Fruit fly (Drosophila melanogaster) whole organism, embryonic: ENCODE results near the gene CG31928.

Experiments used
- BEAF-32 ChIP-seq: fragments of 200-800 bp; sonication (Bioruptor generic); optimal IDR thresholded peaks from 3 replicates; lab custom pipeline; 2017; ENCODE audit warnings: missing biosample characterization, missing genetic modification characterization, mild to moderate bottlenecking, moderate library complexity, missing genetic modification reagents
- Bgb ChIP-seq: fragments of 200-800 bp; sonication (Bioruptor generic); IDR thresholded peaks from 2 replicates; pipeline ENCODE4 v1.3.6; 2022; ENCODE audit warnings: missing biosample characterization, missing genetic modification characterization; ENCODE audit not compliant: partially characterized antibody
- CG11247 ChIP-seq: fragments of 200-800 bp; sonication (Bioruptor generic); IDR thresholded peaks from 2 replicates; pipeline ENCODE4 v1.3.6; 2022; ENCODE audit warnings: missing biosample characterization, missing genetic modification characterization
- CG11456 ChIP-seq: fragments of 200-800 bp; sonication (Bioruptor generic); IDR thresholded peaks from 3 replicates; pipeline ENCODE4 v1.3.6; 2022; ENCODE audit warnings: missing biosample characterization, missing genetic modification characterization
- CG12391 ChIP-seq: fragments of 200-800 bp; sonication (Bioruptor generic); optimal IDR thresholded peaks from 3 replicates; lab custom pipeline; 2018; ENCODE audit warnings: missing biosample characterization, mild to moderate bottlenecking, missing genetic modification characterization, moderate library complexity
- CG14014 ChIP-seq: fragments of 200-800 bp; sonication (Bioruptor generic); IDR thresholded peaks from 2 replicates; pipeline ENCODE4 v1.3.6; 2022; ENCODE audit warnings: missing biosample characterization, missing genetic modification characterization
- CG15269 ChIP-seq: fragments of 200-800 bp; sonication (Bioruptor generic); optimal IDR thresholded peaks from 2 replicates; lab custom pipeline; 2018; ENCODE audit warnings: missing biosample characterization, mild to moderate bottlenecking, missing genetic modification characterization, moderate library complexity
- CG15601 ChIP-seq: fragments of 200-800 bp; sonication (Bioruptor generic); optimal IDR thresholded peaks from 3 replicates; lab custom pipeline; 2019; ENCODE audit warnings: missing biosample characterization, mild to moderate bottlenecking, missing genetic modification characterization, moderate library complexity
- CG1602 ChIP-seq: fragments of 200-800 bp; sonication (Bioruptor generic); optimal IDR thresholded peaks from 3 replicates; lab custom pipeline; 2016; ENCODE audit warnings: missing biosample characterization, missing genetic modification characterization
- CG16813 ChIP-seq: fragments of 200-800 bp; sonication (Bioruptor generic); IDR thresholded peaks from 3 replicates; pipeline ENCODE4 v1.3.6; 2022; ENCODE audit warnings: missing biosample characterization, missing genetic modification characterization; ENCODE audit not compliant: partially characterized antibody
- CG17361 ChIP-seq: fragments of 200-800 bp; sonication (Bioruptor generic); IDR thresholded peaks from 3 replicates; pipeline ENCODE4 v1.3.6; 2022; ENCODE audit warnings: missing biosample characterization, missing genetic modification characterization
- CG17802 ChIP-seq: fragments of 200-800 bp; sonication (Bioruptor generic); optimal IDR thresholded peaks from 2 replicates; lab custom pipeline; 2018; ENCODE audit warnings: missing biosample characterization, mild to moderate bottlenecking, missing genetic modification characterization, moderate library complexity
- CG18599 ChIP-seq: fragments of 200-800 bp; sonication (Bioruptor generic); optimal IDR thresholded peaks from 3 replicates; lab custom pipeline; 2017; ENCODE audit warnings: missing biosample characterization, missing genetic modification characterization, mild to moderate bottlenecking, moderate library complexity, missing genetic modification reagents
- CG2116 ChIP-seq: fragments of 200-800 bp; sonication (Bioruptor generic); optimal IDR thresholded peaks from 3 replicates; lab custom pipeline; 2018; ENCODE audit warnings: missing biosample characterization, mild to moderate bottlenecking, missing genetic modification characterization
- CG30403 ChIP-seq: fragments of 200-800 bp; sonication (Bioruptor generic); optimal IDR thresholded peaks from 3 replicates; lab custom pipeline; 2016; ENCODE audit warnings: missing biosample characterization, missing genetic modification characterization
- CG32532 ChIP-seq: fragments of 200-800 bp; sonication (Bioruptor generic); IDR thresholded peaks from 2 replicates; pipeline ENCODE4 v1.3.6; 2022; ENCODE audit warnings: missing biosample characterization, missing genetic modification characterization
- CG42726 ChIP-seq: fragments of 200-800 bp; sonication (Bioruptor generic); IDR thresholded peaks from 2 replicates; pipeline ENCODE4 v1.3.6; 2022; ENCODE audit warnings: missing biosample characterization, missing genetic modification characterization; ENCODE audit not compliant: partially characterized antibody
- CG8944 ChIP-seq: fragments of 200-800 bp; sonication (Bioruptor generic); optimal IDR thresholded peaks from 3 replicates; lab custom pipeline; 2016; ENCODE audit warnings: missing biosample characterization, missing genetic modification characterization
- CG9817 ChIP-seq: fragments of 200-800 bp; sonication (Bioruptor generic); optimal IDR thresholded peaks from 2 replicates; lab custom pipeline; 2018; ENCODE audit warnings: missing biosample characterization, mild to moderate bottlenecking, missing genetic modification characterization, moderate library complexity
- Dp ChIP-seq: fragments of 200-800 bp; sonication (Bioruptor generic); optimal IDR thresholded peaks from 2 replicates; lab custom pipeline; 2018; ENCODE audit warnings: missing biosample characterization, mild to moderate bottlenecking, missing genetic modification characterization, moderate library complexity
- Ets65A ChIP-seq: fragments of 200-800 bp; sonication (Bioruptor generic); peaks from one replicate; lab custom pipeline; 2016; ENCODE audit warnings: missing biosample characterization, missing genetic modification characterization
- Ets97D ChIP-seq: fragments of 200-800 bp; sonication (Bioruptor generic); optimal IDR thresholded peaks from 3 replicates; lab custom pipeline; 2016; ENCODE audit warnings: missing biosample characterization, missing genetic modification characterization
- Hmr ChIP-seq: fragments of 200-800 bp; sonication (Bioruptor generic); optimal IDR thresholded peaks from 3 replicates; lab custom pipeline; 2017; ENCODE audit warnings: mild to moderate bottlenecking, missing biosample characterization, missing genetic modification reagents, missing genetic modification characterization
- Hr3 ChIP-seq: fragments of 200-800 bp; sonication (Bioruptor generic); optimal IDR thresholded peaks from 3 replicates; lab custom pipeline; 2016; ENCODE audit warnings: missing biosample characterization, missing genetic modification characterization
- Hsf ChIP-seq: fragments of 200-800 bp; sonication (Bioruptor generic); optimal IDR thresholded peaks from 3 replicates; lab custom pipeline; 2016; ENCODE audit warnings: missing biosample characterization, missing genetic modification characterization
- Lhr ChIP-seq: fragments of 200-800 bp; sonication (Bioruptor generic); optimal IDR thresholded peaks from 3 replicates; lab custom pipeline; 2017; ENCODE audit warnings: mild to moderate bottlenecking, missing biosample characterization, missing genetic modification reagents, missing genetic modification characterization
- Max ChIP-seq: fragments of 200-800 bp; sonication (Bioruptor generic); optimal IDR thresholded peaks from 2 replicates; lab custom pipeline; 2016; ENCODE audit warnings: missing biosample characterization, mild to moderate bottlenecking, missing genetic modification characterization
- Nf-YC ChIP-seq: fragments of 200-800 bp; optimal IDR thresholded peaks from 3 replicates; lab custom pipeline; 2019; ENCODE audit warnings: missing biosample characterization, mild to moderate bottlenecking, missing genetic modification characterization, moderate library complexity
- NfI ChIP-seq: fragments of 200-800 bp; sonication (Bioruptor generic); optimal IDR thresholded peaks from 3 replicates; lab custom pipeline; 2018; ENCODE audit warnings: missing biosample characterization, mild to moderate bottlenecking, missing genetic modification characterization, moderate library complexity
- Optix ChIP-seq: fragments of 200-800 bp; sonication (Bioruptor generic); IDR thresholded peaks from 3 replicates; pipeline ENCODE4 v1.3.6; 2022; ENCODE audit warnings: missing biosample characterization, missing genetic modification characterization
- Xbp1 ChIP-seq: fragments of 200-800 bp; sonication (Bioruptor generic); optimal IDR thresholded peaks from 3 replicates; lab custom pipeline; 2016; ENCODE audit warnings: missing biosample characterization, mild to moderate bottlenecking, missing genetic modification characterization
- ac ChIP-seq: fragments of 200-800 bp; sonication (Bioruptor generic); optimal IDR thresholded peaks from 3 replicates; lab custom pipeline; 2017; ENCODE audit warnings: missing biosample characterization, mild to moderate bottlenecking, missing genetic modification characterization
- amos ChIP-seq: fragments of 200-800 bp; sonication (Bioruptor generic); IDR thresholded peaks from 2 replicates; pipeline ENCODE4 v1.3.6; 2022; ENCODE audit warnings: missing biosample characterization, missing genetic modification characterization; ENCODE audit not compliant: partially characterized antibody
- chif ChIP-seq, 2 experiments: fragments of 200-800 bp; sonication (Bioruptor generic); optimal IDR thresholded peaks; 3 replicates each; lab custom pipeline; 2016; ENCODE audit warnings: missing biosample characterization in 2 of 2, missing genetic modification characterization in 2 of 2
- exex ChIP-seq: fragments of 200-800 bp; sonication (Bioruptor generic); optimal IDR thresholded peaks from 4 replicates; lab custom pipeline; 2018; ENCODE audit warnings: missing biosample characterization, mild to moderate bottlenecking, missing genetic modification characterization, moderate library complexity
- hb ChIP-seq: fragments of 200-800 bp; sonication (Bioruptor generic); IDR thresholded peaks from 3 replicates; pipeline ENCODE4 v1.3.6; 2022; ENCODE audit warnings: missing biosample characterization, missing genetic modification characterization; ENCODE audit not compliant: partially characterized antibody
- ken ChIP-seq: fragments of 200-800 bp; sonication (Bioruptor generic); IDR thresholded peaks from 3 replicates; pipeline ENCODE4 v1.3.6; 2022; ENCODE audit warnings: missing biosample characterization, missing genetic modification characterization
- pan ChIP-seq, 4 experiments: fragments of >200 bp in 3 of 4; fragments of 200-800 bp in 1 of 4; sonication (Bioruptor generic) in 1 of 4; optimal IDR thresholded peaks in 3 of 4; IDR thresholded peaks in 1 of 4; 2 replicates each; pipeline versions ENCODE4 v1.3.6 to Lab custom; 2017 to 2022; ENCODE audit warnings: missing biosample characterization in 2 of 4, missing genetic modification characterization in 2 of 4, mixed read lengths in 1 of 4
- pita ChIP-seq: fragments of 200-800 bp; sonication (Bioruptor generic); optimal IDR thresholded peaks from 2 replicates; lab custom pipeline; 2017; ENCODE audit warnings: missing biosample characterization, mild to moderate bottlenecking, missing genetic modification characterization
- pnt ChIP-seq: fragments of 200-800 bp; sonication (Bioruptor generic); optimal IDR thresholded peaks from 3 replicates; lab custom pipeline; 2016; ENCODE audit warnings: missing biosample characterization, missing genetic modification characterization
- sens ChIP-seq: fragments of 200-800 bp; sonication (Bioruptor generic); peaks from one replicate; lab custom pipeline; 2016; ENCODE audit warnings: missing biosample characterization, missing genetic modification characterization
- slbo ChIP-seq: fragments of 200-800 bp; sonication (Bioruptor generic); IDR thresholded peaks from 2 replicates; pipeline ENCODE4 v1.3.6; 2022; ENCODE audit warnings: missing biosample characterization, missing genetic modification characterization
- vvl ChIP-seq: fragments of 200-800 bp; sonication (Bioruptor generic); IDR thresholded peaks from 2 replicates; pipeline ENCODE4 v1.3.6; 2022; ENCODE audit warnings: missing biosample characterization, missing genetic modification characterization
- wdn ChIP-seq: fragments of 200-800 bp; sonication (Bioruptor generic); IDR thresholded peaks from 2 replicates; pipeline ENCODE4 v1.3.6; 2022; ENCODE audit warnings: missing biosample characterization, missing genetic modification characterization

Gene CG31928

DNA sequence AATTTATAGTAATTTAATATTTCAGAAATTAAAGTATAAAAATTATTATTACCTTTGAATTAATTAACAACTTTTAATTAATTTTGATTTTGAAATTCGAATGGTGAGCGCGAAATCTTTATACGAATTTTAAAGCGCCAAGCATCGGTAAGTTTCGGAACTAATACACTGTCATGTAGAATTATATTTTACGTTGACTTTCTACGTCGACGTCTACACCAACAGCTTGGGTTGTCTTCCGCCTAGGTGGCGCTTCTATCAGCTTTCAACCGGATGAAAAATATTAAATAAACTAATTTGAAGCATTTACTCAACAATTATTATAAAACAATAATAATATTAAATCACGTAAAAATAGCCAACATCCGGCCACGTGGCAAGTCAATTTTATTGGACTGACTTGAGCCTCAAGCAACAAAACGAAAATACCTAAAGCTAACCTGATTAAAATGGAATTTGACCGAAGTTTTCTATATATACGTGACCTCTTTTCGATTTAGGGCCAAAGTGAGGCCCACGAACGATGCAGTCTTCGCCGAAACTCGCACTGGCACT is at the start of gene CG31928 (continued):
- TF ChIP-seq CG15269 (tag; lab: Kevin White, UChicago) (no peak), CG42726 (peak; percentile 78), Lhr (peak; percentile 42), Optix (GFP tag; lab: Robert Waterston, UW) (no peak), Hr3 (GFP tag; lab: Kevin White, UChicago) (peak; percentile 58), pita (peak; percentile 33), CG1602 (GFP tag; lab: Kevin White, UChicago) (no peak), Nf-YC (tag; lab: Kevin White, UChicago) (no peak), exex (tag; lab: Kevin White, UChicago) (no peak), CG12391 (tag; lab: Kevin White, UChicago) (peak; percentile 18), CG15601 (peak; percentile 7), CG17802 (tag; lab: Kevin White, UChicago) (no peak), CG9817 (tag; lab: Kevin White, UChicago) (peak; percentile 32), vvl (GFP tag; lab: Robert Waterston, UW) (0 out of 2 replicates have a peak, but pooled peaks have one; percentile 20), chif (GFP tag; optimal IDR thresholded peaks at IDR 0.05; lab: Kevin White, UChicago) (peak in 1 of 2 experiments; percentile 46), Ets97D (GFP tag; lab: Kevin White, UChicago) (peak; percentile 9), slbo (GFP tag; lab: Robert Waterston, UW) (peak; percentile 52), amos (GFP tag; lab: Robert Waterston, UW) (peak; percentile 70), Dp (GFP tag; lab: Kevin White, UChicago) (peak; percentile 72), CG11247 (GFP tag; lab: Robert Waterston, UW) (0 out of 2 replicates have a peak, but pooled peaks have one; percentile 21), CG2116 (peak; percentile 9), ac (GFP tag; lab: Kevin White, UChicago) (no peak), CG11456 (GFP tag; lab: Robert Waterston, UW) (peak; percentile 57; the same call in 1 of the 3 replicates), Ets65A (GFP tag; lab: Kevin White, UChicago) (peak; percentile 54), Max (GFP tag; lab: Kevin White, UChicago) (no peak), Hsf (GFP tag; lab: Kevin White, UChicago) (peak; percentile 20), BEAF-32 (GFP tag; lab: Kevin White, UChicago) (no peak), CG14014 (0 out of 2 replicates have a peak, but pooled peaks have one; percentile 6), CG8944 (peak; percentile 0), Hmr (GFP tag; lab: Kevin White, UChicago) (peak; percentile 13), CG18599 (GFP tag; lab: Kevin White, UChicago) (no peak), CG16813 (GFP tag; lab: Robert Waterston, UW) (peak; percentile 44; the same call in 2 of the 3 replicates), NfI (peak; percentile 20), wdn (GFP tag; lab: Robert Waterston, UW) (no peak), Xbp1 (GFP tag; lab: Kevin White, UChicago) (peak; percentile 63), pnt (GFP tag; lab: Kevin White, UChicago) (no peak), sens (peak; percentile 60), Bgb (peak; percentile 72), CG17361 (no peak), hb (no peak), CG30403 (GFP tag; lab: Kevin White, UChicago) (peak; percentile 32), pan (optimal IDR thresholded peaks at IDR 0.05; lab: Kevin White, UChicago) (no peak), pan (GFP tag; optimal IDR thresholded peaks at IDR 0.05 in 1 of 2, IDR thresholded peaks at IDR 0.05 in 1 of 2) (peak in 1 of 2 experiments; percentile 14), ken (GFP tag; lab: Robert Waterston, UW) (peak; percentile 17; the same call in 1 of the 3 replicates), CG32532 (GFP tag; lab: Robert Waterston, UW) (peak; percentile 45; the same call in 1 of the 2 replicates)
